Worm (Caenorhabditis elegans) whole organism, mixed stage, embryonic: ENCODE data around the gene ZK945.7.

Experiments used
- M03D4.4 ChIP-seq: sonication (generic microtip); optimal IDR thresholded peaks from 2 replicates; lab custom pipeline; 2017; ENCODE audit warnings: mild to moderate bottlenecking, missing genetic modification characterization, missing compliant biosample characterization
- bed-3 ChIP-seq: fragments of 200-800 bp; sonication (Bioruptor generic); optimal IDR thresholded peaks from 3 replicates; lab custom pipeline; 2018; ENCODE audit warnings: mild to moderate bottlenecking, missing genetic modification characterization, moderate library complexity, missing compliant biosample characterization
- blmp-1 ChIP-seq: fragments of 150-350 bp; optimal IDR thresholded peaks from 2 replicates; lab custom pipeline; 2014; ENCODE audit warnings: missing biosample characterization, missing genetic modification characterization
- ceh-39 ChIP-seq: fragments of 150-350 bp; optimal IDR thresholded peaks from 2 replicates; lab custom pipeline; 2014; ENCODE audit warnings: missing biosample characterization, missing genetic modification characterization
- ceh-43 ChIP-seq: fragments of 200-800 bp; sonication (Bioruptor generic); optimal IDR thresholded peaks from 2 replicates; lab custom pipeline; 2018; ENCODE audit warnings: mild to moderate bottlenecking, missing genetic modification characterization, moderate library complexity, missing compliant biosample characterization
- ceh-83 ChIP-seq: fragments of 200-800 bp; sonication (Bioruptor generic); optimal IDR thresholded peaks from 2 replicates; lab custom pipeline; 2018; ENCODE audit warnings: mild to moderate bottlenecking, missing genetic modification characterization, missing compliant biosample characterization
- ces-1 ChIP-seq: fragments of 150-350 bp; optimal IDR thresholded peaks from 2 replicates; lab custom pipeline; 2014; ENCODE audit warnings: missing biosample characterization, missing genetic modification reagents, missing genetic modification characterization
- cnd-1 ChIP-seq: fragments of 200-800 bp; sonication (Bioruptor generic); optimal IDR thresholded peaks from 2 replicates; lab custom pipeline; 2018; ENCODE audit warnings: mild to moderate bottlenecking, missing genetic modification characterization, missing compliant biosample characterization
- elt-1 ChIP-seq: sonication (generic microtip); optimal IDR thresholded peaks from 2 replicates; lab custom pipeline; 2017; ENCODE audit warnings: missing genetic modification characterization, mild to moderate bottlenecking, missing compliant biosample characterization, antibody characterized with exemption, moderate library complexity, borderline replicate concordance; ENCODE audit not compliant: insufficient read depth
- elt-3 ChIP-seq: fragments of 150-350 bp; optimal IDR thresholded peaks from 2 replicates; lab custom pipeline; 2014; ENCODE audit warnings: missing biosample characterization, missing genetic modification characterization
- flh-1 ChIP-seq: fragments of 200-800 bp; sonication (Bioruptor generic); optimal IDR thresholded peaks from 2 replicates; lab custom pipeline; 2018; ENCODE audit warnings: mild to moderate bottlenecking, missing genetic modification characterization, moderate library complexity, missing compliant biosample characterization
- ham-2 ChIP-seq: fragments of 200-800 bp; sonication (Bioruptor generic); optimal IDR thresholded peaks from 2 replicates; lab custom pipeline; 2018; ENCODE audit warnings: mild to moderate bottlenecking, missing genetic modification characterization, missing compliant biosample characterization
- hlh-1 ChIP-seq: fragments of 150-350 bp; optimal IDR thresholded peaks from 2 replicates; lab custom pipeline; 2014; ENCODE audit warnings: missing biosample characterization, missing genetic modification reagents, missing genetic modification characterization
- mab-5 ChIP-seq: fragments of 150-350 bp; optimal IDR thresholded peaks from 2 replicates; lab custom pipeline; 2014; ENCODE audit warnings: missing biosample characterization, missing genetic modification characterization
- mep-1 ChIP-seq: fragments of 150-350 bp; optimal IDR thresholded peaks from 2 replicates; lab custom pipeline; 2017; ENCODE audit warnings: missing biosample characterization, missing genetic modification reagents, missing genetic modification characterization, inconsistent platforms
- mls-2 ChIP-seq: sonication (generic microtip); optimal IDR thresholded peaks from 2 replicates; lab custom pipeline; 2016; ENCODE audit warnings: mild to moderate bottlenecking, missing genetic modification characterization, moderate library complexity, missing compliant biosample characterization
- nhr-12 ChIP-seq: fragments of 150-350 bp; optimal IDR thresholded peaks from 2 replicates; lab custom pipeline; 2014; ENCODE audit warnings: missing biosample characterization, missing genetic modification characterization
- nhr-237 ChIP-seq: fragments of 150-350 bp; optimal IDR thresholded peaks from 2 replicates; lab custom pipeline; 2014; ENCODE audit warnings: missing biosample characterization, missing genetic modification characterization
- nhr-28 ChIP-seq: fragments of 150-350 bp; optimal IDR thresholded peaks from 2 replicates; lab custom pipeline; 2014; ENCODE audit warnings: missing biosample characterization, missing genetic modification characterization
- nhr-76 ChIP-seq: sonication (generic microtip); optimal IDR thresholded peaks from 2 replicates; lab custom pipeline; 2017; ENCODE audit warnings: missing biosample characterization, missing genetic modification characterization
- pha-4 ChIP-seq: fragments of 150-350 bp; optimal IDR thresholded peaks from 2 replicates; lab custom pipeline; 2018; ENCODE audit warnings: missing biosample characterization, missing genetic modification reagents, missing genetic modification characterization
- sem-2 ChIP-seq: fragments of 200-800 bp; sonication (Bioruptor generic); optimal IDR thresholded peaks from 2 replicates; lab custom pipeline; 2018; ENCODE audit warnings: mild to moderate bottlenecking, missing genetic modification characterization, missing compliant biosample characterization
- snpc-4 ChIP-seq: fragments of 150-350 bp; optimal IDR thresholded peaks from 2 replicates; lab custom pipeline; 2014; ENCODE audit warnings: missing biosample characterization, missing genetic modification characterization
- tbx-8 ChIP-seq: fragments of 200-800 bp; sonication (Bioruptor generic); optimal IDR thresholded peaks from 2 replicates; lab custom pipeline; 2018; ENCODE audit warnings: mild to moderate bottlenecking, missing genetic modification characterization, moderate library complexity, missing compliant biosample characterization
- unc-120 ChIP-seq: sonication (generic microtip); optimal IDR thresholded peaks from 2 replicates; lab custom pipeline; 2017; ENCODE audit warnings: missing genetic modification characterization, missing compliant biosample characterization; ENCODE audit not compliant: poor library complexity, severe bottlenecking
- unc-39 ChIP-seq: fragments of 150-350 bp; optimal IDR thresholded peaks from 2 replicates; lab custom pipeline; 2014; ENCODE audit warnings: missing biosample characterization, missing genetic modification characterization
- unc-62 ChIP-seq: fragments of 150-350 bp; optimal IDR thresholded peaks from 2 replicates; lab custom pipeline; 2014; ENCODE audit warnings: missing biosample characterization, missing genetic modification reagents, missing genetic modification characterization
- zip-8 ChIP-seq: fragments of 150-350 bp; optimal IDR thresholded peaks from 2 replicates; lab custom pipeline; 2014; ENCODE audit warnings: missing biosample characterization, missing genetic modification characterization
- ztf-11 ChIP-seq: fragments of 150-350 bp; optimal IDR thresholded peaks from 2 replicates; lab custom pipeline; 2014; ENCODE audit warnings: missing biosample characterization, missing genetic modification characterization

ZK945.7 gene

DNA sequence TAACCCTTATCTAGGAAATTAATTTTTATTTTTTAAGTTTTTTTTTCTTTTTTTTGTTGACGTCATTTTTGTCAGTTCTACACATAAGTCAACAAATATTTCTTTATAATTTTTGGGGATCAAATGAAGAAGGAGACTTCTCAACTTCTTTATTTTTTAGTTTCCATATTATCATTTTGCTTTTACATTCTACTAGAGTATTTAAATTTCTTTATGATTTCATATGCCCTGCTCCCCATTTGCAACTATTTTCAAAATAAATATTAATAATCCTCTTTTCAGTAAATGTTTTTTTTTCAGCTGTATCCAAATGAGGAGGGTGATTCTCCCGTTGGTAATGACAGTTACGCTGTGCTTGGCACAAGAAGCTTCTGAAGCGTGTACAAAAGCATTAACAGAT, 29.1 kb upstream of the ZK945.7 start, which contains the start of gene phg-1:
phg-1 (plus strand) TSS at position 301 of the 400 bp plus-strand sequence.
- TF ChIP-seq ham-2 (GFP tag; lab: Kevin White, UChicago) (no peak), cnd-1 (no peak), zip-8 (tag; lab: Kevin White, UChicago) (no peak), ztf-11 (tag; lab: Kevin White, UChicago) (no peak), ceh-83 (GFP tag; lab: Kevin White, UChicago) (no peak), mep-1 (no peak), unc-120 (tag; lab: Kevin White, UChicago) (no peak), mab-5 (tag; lab: Kevin White, UChicago) (no peak), tbx-8 (no peak), mls-2 (no peak), nhr-28 (no peak), hlh-1 (tag; lab: Kevin White, UChicago) (no peak), elt-1 (tag; lab: Kevin White, UChicago) (no peak)

DNA sequence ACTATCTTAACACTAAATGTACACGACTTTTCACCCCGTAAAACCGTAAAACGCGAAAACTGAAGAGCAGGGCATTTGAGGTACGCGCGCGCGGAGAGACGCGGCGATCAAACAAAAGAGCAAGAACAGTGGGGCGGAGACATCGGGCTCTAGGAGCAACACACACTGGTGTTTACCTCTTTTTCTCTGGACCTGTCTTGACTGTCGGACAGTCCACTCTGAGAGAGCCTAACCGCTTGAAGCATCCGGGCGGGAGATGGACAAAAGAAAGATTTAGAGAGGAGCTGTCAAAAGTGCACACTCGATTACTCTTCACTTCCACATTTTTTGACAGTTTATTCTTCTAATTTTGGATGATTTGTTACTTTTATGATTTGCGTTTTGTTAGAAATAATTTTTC, 28.5 kb upstream of the ZK945.7 start:
- TF ChIP-seq ces-1 (GFP tag; lab: Kevin White, UChicago) = no peak
- peak; percentile 11 for TF ChIP-seq nhr-237
- no peak for TF ChIP-seq snpc-4
- TF ChIP-seq pha-4 = peak; percentile 69

DNA sequence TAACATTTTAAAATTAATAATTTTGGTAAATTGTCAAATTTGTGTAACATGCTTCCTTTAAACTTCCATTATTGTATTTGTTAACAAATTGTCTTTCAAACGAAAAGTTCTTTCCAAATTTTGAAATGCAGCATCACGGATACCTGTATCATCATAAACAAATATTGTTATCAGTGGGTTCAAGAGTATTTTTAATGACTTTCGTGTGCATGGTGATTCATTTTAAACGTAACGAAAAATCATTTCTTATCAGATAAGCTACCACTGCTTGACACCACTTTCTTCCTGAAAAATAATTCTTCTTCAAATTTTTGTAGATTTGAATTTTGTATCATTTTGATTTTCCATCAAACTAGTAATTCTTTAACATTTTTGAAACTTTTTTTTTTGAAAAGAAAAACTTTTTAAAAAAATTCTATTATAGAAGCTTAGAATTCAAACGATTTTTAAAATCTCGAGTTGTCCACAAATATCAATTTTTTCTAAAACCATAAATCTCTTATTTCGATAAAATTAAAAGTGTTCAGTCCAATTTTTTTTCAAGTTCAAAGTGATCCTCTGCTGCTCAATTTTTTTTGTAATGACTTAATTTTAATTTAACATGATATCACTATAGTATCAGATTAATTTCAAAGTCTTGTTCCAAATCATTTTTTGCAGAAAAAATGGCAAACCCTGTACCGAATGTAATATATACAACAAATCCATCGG, 26.2 kb upstream of the ZK945.7 start, which contains the start of gene F27E5.9:
F27E5.9 (plus strand) TSS at position 661 of the 711 bp plus-strand sequence.
- TF ChIP-seq elt-3 (tag; lab: Kevin White, UChicago) = no peak
- no peak for TF ChIP-seq ceh-43 (GFP tag; lab: Kevin White, UChicago)
- no peak for TF ChIP-seq nhr-76 (tag; lab: Kevin White, UChicago)
- no peak for TF ChIP-seq M03D4.4 (tag; lab: Kevin White, UChicago)
- no peak for TF ChIP-seq tbx-8
- TF ChIP-seq unc-62 = no peak
- TF ChIP-seq sem-2 (GFP tag; lab: Kevin White, UChicago) = no peak
- TF ChIP-seq zip-8 (tag; lab: Kevin White, UChicago) = no peak
- no peak for TF ChIP-seq bed-3
- TF ChIP-seq mab-5 (tag; lab: Kevin White, UChicago) = no peak
- no peak for TF ChIP-seq snpc-4
- TF ChIP-seq nhr-12 (tag; lab: Kevin White, UChicago) = no peak
- TF ChIP-seq hlh-1 (tag; lab: Kevin White, UChicago) = no peak
- TF ChIP-seq ces-1 (GFP tag; lab: Kevin White, UChicago) = no peak
- no peak for TF ChIP-seq elt-1 (tag; lab: Kevin White, UChicago)
- TF ChIP-seq flh-1 (GFP tag; lab: Kevin White, UChicago) = no peak

DNA sequence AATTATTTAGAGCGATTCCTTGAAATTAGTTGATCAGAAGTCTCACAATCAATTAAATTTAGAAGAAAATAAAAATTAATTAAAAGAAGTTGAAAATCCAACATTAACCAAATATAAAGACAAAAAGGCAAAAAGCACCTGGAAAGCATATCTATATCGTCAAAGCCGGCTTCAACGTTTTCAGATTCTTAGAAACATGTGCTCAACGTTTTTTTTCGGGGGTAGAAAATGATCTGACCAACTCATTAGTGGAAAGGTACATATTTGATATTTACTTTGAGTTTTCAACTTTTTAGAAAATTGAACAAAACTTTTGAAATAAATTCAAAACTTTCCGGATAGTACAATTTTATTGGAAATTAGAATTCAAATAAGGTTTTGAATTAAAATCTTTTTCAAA, 24.5 kb upstream of the ZK945.7 start:
- no peak for TF ChIP-seq tbx-8
- TF ChIP-seq mep-1 = no peak
- TF ChIP-seq sem-2 (GFP tag; lab: Kevin White, UChicago) = no peak
- no peak for TF ChIP-seq blmp-1 (tag; lab: Kevin White, UChicago)
- TF ChIP-seq ham-2 (GFP tag; lab: Kevin White, UChicago) = no peak
- TF ChIP-seq hlh-1 (tag; lab: Kevin White, UChicago) = no peak
- no peak for TF ChIP-seq zip-8 (tag; lab: Kevin White, UChicago)
- TF ChIP-seq unc-62 = no peak
- TF ChIP-seq snpc-4 = no peak
- TF ChIP-seq ceh-39 (tag; lab: Kevin White, UChicago) = no peak
- TF ChIP-seq nhr-12 (tag; lab: Kevin White, UChicago) = no peak

DNA sequence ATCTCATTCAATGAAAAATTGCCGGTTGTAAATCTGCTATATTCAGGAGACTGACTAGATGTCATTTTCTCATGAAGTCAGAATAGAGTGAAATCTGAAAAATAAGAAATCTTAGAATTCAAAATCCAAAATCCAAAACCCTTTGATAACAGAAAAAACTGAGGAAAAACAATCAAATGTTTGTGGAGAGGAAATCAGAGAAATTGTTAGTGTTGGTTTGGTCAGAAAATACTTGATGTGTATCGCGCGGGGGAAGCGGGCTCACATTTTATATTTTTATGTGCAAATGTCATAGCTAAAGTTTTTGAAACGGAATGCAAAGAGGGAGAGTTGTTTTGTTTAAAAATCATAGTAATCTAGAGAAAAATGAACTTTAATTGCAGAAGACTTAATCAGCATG, 23.5 kb upstream of the ZK945.7 start, which contains the start of gene F27E5.5:
F27E5.5 (minus strand) TSS at position 101 of the 400 bp plus-strand sequence.
- TF ChIP-seq nhr-28 (no peak), ceh-83 (GFP tag; lab: Kevin White, UChicago) (no peak), unc-39 (tag; lab: Kevin White, UChicago) (no peak), ces-1 (GFP tag; lab: Kevin White, UChicago) (no peak), ceh-39 (tag; lab: Kevin White, UChicago) (no peak), tbx-8 (no peak), pha-4 (no peak)
